Worm (Caenorhabditis elegans): Measurements from ENCODE around the gene C27F2.9.

Gene C27F2.9

DNA sequence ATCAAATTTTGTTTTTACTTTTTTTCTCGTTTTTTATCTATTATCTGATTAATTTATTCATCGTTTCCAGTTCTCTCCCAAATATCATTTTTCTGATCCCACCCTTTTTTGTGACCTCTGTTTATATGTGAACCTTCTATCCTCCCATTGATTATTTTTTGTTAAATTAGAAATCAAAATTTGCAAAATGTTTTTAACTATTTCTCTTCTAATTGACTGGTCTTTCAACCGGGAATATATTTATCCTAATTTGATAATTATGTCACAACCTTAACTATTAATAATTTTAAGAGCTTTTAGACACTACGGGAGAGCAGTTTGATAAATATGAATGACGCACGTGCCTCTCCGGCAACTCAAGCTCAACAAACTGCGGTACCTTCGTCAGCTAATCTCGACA lies 18.6 kb downstream of the C27F2.9 start, which contains the start of gene ntl-9:
TSS of gene ntl-9 (plus strand) at position 301 of the 400 bp plus-strand sequence.
- no peak for TF ChIP-seq ceh-9 (tag; optimal IDR thresholded peaks at IDR 0.05)
- no peak for TF ChIP-seq ama-1 (optimal IDR thresholded peaks at IDR 0.05)
- no peak for TF ChIP-seq nhr-76 (tag; optimal IDR thresholded peaks at IDR 0.05)
- no peak for TF ChIP-seq R02D3.7 (tag; optimal IDR thresholded peaks at IDR 0.05)
- TF ChIP-seq fkh-10 (GFP tag; optimal IDR thresholded peaks at IDR 0.05): no peak
- TF ChIP-seq unc-62 (GFP tag; optimal IDR thresholded peaks at IDR 0.05): no peak
- no peak for TF ChIP-seq nhr-43 (tag; optimal IDR thresholded peaks at IDR 0.05; ENCODE audit: poor library complexity, severe bottlenecking)
- TF ChIP-seq lin-15B (tag; optimal IDR thresholded peaks at IDR 0.05): no peak
- TF ChIP-seq pqm-1 (tag; optimal IDR thresholded peaks at IDR 0.05): no peak
- no peak for TF ChIP-seq elt-2 (tag; optimal IDR thresholded peaks at IDR 0.05)
- no peak for TF ChIP-seq fos-1 (tag; optimal IDR thresholded peaks at IDR 0.05)

DNA sequence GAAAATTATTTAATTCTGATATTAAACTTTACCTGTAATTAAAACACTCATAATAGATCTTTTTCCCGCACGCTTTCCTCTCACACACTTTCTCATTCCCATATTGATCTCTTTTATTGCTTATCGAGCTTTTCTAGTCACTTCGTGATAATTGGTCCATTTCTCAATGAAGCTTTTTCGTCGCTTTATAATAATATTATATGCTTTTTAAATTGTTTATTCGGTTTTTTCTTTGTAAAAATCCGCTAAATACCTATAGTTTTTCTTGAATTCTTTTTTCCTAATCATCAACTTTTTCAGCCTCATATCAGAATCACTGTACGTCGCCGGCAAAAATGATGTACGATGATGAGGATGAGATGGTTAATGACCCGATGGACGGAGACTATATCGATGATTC lies 23.6 kb downstream of the C27F2.9 start, which contains the start of gene rpb-2:
TSS of gene rpb-2 (plus strand) at position 301 of the 400 bp plus-strand sequence.
- TF ChIP-seq fkh-2 (tag; optimal IDR thresholded peaks at IDR 0.05) (no peak), egl-5 (tag; optimal IDR thresholded peaks at IDR 0.05) (no peak), ZK546.5 (tag; optimal IDR thresholded peaks at IDR 0.05) (no peak), lin-15B (tag; optimal IDR thresholded peaks at IDR 0.05) (no peak), mdl-1 (tag; optimal IDR thresholded peaks at IDR 0.05) (no peak), nfya-1 (tag; optimal IDR thresholded peaks at IDR 0.05; ENCODE audit: insufficient read depth) (no peak), pha-4 (tag; optimal IDR thresholded peaks at IDR 0.05) (no peak), ceh-16 (tag; optimal IDR thresholded peaks at IDR 0.05) (no peak)

DNA sequence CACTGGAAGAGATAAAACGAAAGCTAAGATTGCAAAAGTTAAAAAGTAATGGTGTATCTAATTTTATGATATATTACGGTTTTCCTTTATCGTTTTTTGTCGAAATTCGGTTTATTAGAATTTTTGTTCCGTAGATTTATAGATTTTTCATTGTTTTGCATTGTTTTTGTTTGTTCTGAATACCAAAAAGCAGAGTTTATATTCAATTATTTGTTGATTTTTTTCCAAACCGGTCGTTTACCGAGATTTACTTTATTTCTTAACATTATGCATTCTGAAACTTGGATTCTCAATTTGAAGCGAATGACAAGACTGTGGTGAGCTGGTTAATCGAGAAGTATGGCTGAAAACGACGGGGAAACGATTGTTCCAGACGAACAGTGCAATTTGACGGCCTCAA lies 25.8 kb downstream of the C27F2.9 start, which contains the start of gene fsn-1:
TSS of gene fsn-1 (plus strand) at position 301 of the 400 bp plus-strand sequence.
- TF ChIP-seq unc-62 (GFP tag; optimal IDR thresholded peaks at IDR 0.05) (no peak), unc-39 (tag; optimal IDR thresholded peaks at IDR 0.05) (no peak), daf-12 (tag; optimal IDR thresholded peaks at IDR 0.05) (no peak), pqm-1 (tag; optimal IDR thresholded peaks at IDR 0.05) (no peak), elt-2 (tag; optimal IDR thresholded peaks at IDR 0.05) (no peak), ztf-11 (tag; optimal IDR thresholded peaks at IDR 0.05) (no peak), mml-1 (tag; optimal IDR thresholded peaks at IDR 0.05) (no peak), nhr-67 (tag; optimal IDR thresholded peaks at IDR 0.05) (no peak), nhr-77 (tag; optimal IDR thresholded peaks at IDR 0.05) (no peak), egl-5 (tag; optimal IDR thresholded peaks at IDR 0.05) (no peak), elt-1 (tag; optimal IDR thresholded peaks at IDR 0.05) (no peak), skn-1 (tag; optimal IDR thresholded peaks at IDR 0.05) (no peak), jun-1 (tag; optimal IDR thresholded peaks at IDR 0.05) (no peak), fkh-2 (tag; optimal IDR thresholded peaks at IDR 0.05) (no peak), nhr-237 (tag; optimal IDR thresholded peaks at IDR 0.05) (no peak), nhr-43 (tag; optimal IDR thresholded peaks at IDR 0.05; ENCODE audit: poor library complexity, severe bottlenecking) (no peak), nhr-28 (tag; optimal IDR thresholded peaks at IDR 0.05) (no peak), zag-1 (tag; optimal IDR thresholded peaks at IDR 0.05) (no peak)

DNA sequence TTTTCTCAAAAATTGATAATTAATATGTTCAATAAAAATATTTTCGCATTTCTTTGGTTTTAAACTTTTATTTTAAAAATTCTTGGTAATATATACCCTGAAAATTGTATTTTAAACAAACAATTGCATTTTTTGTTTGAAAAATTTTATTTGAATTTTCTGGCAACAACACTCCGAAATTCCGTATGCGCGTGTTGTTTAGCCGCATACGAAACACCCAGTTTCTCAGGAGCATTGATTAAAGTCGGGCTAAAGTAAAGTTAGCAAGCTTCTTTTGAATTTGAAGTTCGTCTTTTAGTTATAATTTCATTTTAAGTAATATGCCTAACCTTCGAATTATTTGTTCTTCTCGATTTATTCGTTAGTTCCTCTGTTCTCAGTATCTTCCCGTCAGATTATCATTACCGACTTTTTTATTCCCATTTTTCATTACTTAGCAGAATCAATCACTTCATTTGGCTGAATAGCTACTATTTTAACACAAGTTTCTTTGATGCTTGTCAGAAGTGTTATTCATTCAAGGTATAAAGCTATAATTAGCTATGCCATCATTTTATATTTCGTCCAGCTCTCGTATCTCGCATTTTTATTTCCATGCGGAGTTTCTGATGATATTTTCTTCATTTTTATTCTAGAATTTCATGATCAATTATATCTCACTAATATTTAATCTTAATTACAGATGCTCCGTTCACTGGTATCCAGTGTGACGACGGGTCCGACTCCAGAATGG lies 27.8 kb downstream of the C27F2.9 start, which contains the start of gene mrps-18C:
TSS of gene mrps-18C (plus strand) at position 683 of the 733 bp plus-strand sequence.
- TF ChIP-seq hmg-11 (tag; optimal IDR thresholded peaks at IDR 0.05) (peak; percentile 3), ceh-82 (tag; optimal IDR thresholded peaks at IDR 0.05) (no peak), pha-4 (tag; optimal IDR thresholded peaks at IDR 0.05) (peak; percentile 13), nhr-237 (tag; optimal IDR thresholded peaks at IDR 0.05) (no peak), nhr-23 (tag; optimal IDR thresholded peaks at IDR 0.05) (no peak), lin-15B (tag; optimal IDR thresholded peaks at IDR 0.05) (peak; percentile 55)

DNA sequence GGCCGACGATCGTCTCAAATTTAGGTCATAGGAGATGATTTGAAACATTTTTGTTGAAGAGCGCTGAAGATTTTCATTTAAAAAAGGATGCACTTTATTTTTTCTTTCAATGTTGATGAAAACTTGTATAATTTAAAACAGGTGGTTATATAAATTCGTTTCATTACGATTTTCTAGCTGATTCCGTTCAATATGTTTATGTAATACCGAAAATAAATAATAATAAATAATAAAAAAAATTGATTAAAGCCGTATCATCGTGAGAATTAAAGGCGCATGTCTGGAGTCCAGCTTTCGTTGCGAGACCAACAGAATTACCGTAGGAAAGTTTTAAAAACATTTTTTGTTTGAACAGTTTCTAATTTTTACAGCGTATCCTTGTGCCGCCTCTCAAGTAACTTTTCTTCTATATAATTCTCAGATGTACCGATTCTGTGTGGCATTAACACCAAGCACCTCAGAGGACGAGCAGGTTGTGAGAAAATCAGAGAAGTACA lies 30.6 kb downstream of the C27F2.9 start, which contains the start of the genes C26E6.12 and eri-9:
TSS of gene C26E6.12 (minus strand) at position 51 of the 497 bp plus-strand sequence.
TSS of gene eri-9 (plus strand) at position 248 of the 497 bp plus-strand sequence.
- TF ChIP-seq skn-1 (tag; optimal IDR thresholded peaks at IDR 0.05): no peak
- no peak for TF ChIP-seq nhr-237 (tag; optimal IDR thresholded peaks at IDR 0.05)
- no peak for TF ChIP-seq ztf-11 (tag; optimal IDR thresholded peaks at IDR 0.05)
- no peak for TF ChIP-seq tbx-2 (tag; optimal IDR thresholded peaks at IDR 0.05)
- no peak for TF ChIP-seq nhr-67 (tag; optimal IDR thresholded peaks at IDR 0.05)
- no peak for TF ChIP-seq nhr-77 (tag; optimal IDR thresholded peaks at IDR 0.05)
- TF ChIP-seq unc-39 (tag; optimal IDR thresholded peaks at IDR 0.05): no peak
- no peak for TF ChIP-seq jun-1 (tag; optimal IDR thresholded peaks at IDR 0.05)
- TF ChIP-seq ZK546.5 (tag; optimal IDR thresholded peaks at IDR 0.05): no peak
- no peak for TF ChIP-seq mdl-1 (tag; optimal IDR thresholded peaks at IDR 0.05)
- TF ChIP-seq nhr-28 (tag; optimal IDR thresholded peaks at IDR 0.05): no peak
- TF ChIP-seq eor-1 (tag; optimal IDR thresholded peaks at IDR 0.05): no peak
- no peak for TF ChIP-seq ceh-16 (tag; optimal IDR thresholded peaks at IDR 0.05)
- no peak for TF ChIP-seq nhr-25 (tag; optimal IDR thresholded peaks at IDR 0.05)
- TF ChIP-seq elt-1 (tag; optimal IDR thresholded peaks at IDR 0.05): no peak
- TF ChIP-seq nhr-43 (tag; optimal IDR thresholded peaks at IDR 0.05; ENCODE audit: poor library complexity, severe bottlenecking): no peak
- TF ChIP-seq ztf-4 (tag; optimal IDR thresholded peaks at IDR 0.05): no peak
